Worm (Caenorhabditis elegans): ENCODE measurements around the gene K08D8.7.

K08D8.7 gene

DNA sequence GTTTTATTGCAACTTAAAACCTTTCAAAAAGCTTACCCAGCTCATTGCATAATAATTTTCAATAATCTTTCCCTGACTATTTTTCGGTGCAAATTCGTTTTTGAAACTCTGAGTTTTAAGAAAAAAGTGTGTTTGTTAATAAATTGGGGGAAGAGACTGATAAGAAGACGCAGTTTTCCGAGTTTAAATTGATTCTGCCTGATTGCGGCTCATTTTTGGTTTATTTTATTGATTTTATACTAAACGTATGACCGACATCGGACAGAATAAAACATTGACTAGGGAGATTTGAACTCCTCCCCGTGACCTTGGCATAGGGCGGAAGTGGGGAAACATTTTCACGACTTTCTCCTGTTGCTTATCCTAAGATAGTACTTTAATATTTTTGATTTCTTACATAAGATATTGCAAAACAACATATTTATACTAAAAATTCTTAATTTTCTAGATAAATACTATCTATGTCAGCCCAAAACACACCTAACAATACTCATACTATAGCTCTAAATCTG is at the start of gene K08D8.7:
K08D8.7 (plus strand) TSS at position 462 of the 512 bp plus-strand sequence.
- TF ChIP-seq ces-1 (GFP tag; optimal IDR thresholded peaks at IDR 0.05): no peak
- no peak for TF ChIP-seq nhr-237 (tag; optimal IDR thresholded peaks at IDR 0.05)
- TF ChIP-seq hlh-1 (tag; optimal IDR thresholded peaks at IDR 0.05): no peak

ce11 chrIV:12849030-12849560 is 47.5 kb upstream of the K08D8.7 start, which contains the start of gene srf-3:
Gene srf-3 (plus strand): TSS chrIV:12849510.
- TF ChIP-seq ceh-43 (GFP tag; optimal IDR thresholded peaks at IDR 0.05) (no peak), ces-1 (GFP tag; optimal IDR thresholded peaks at IDR 0.05) (peak; percentile 16), mab-5 (tag; optimal IDR thresholded peaks at IDR 0.05) (no peak)

- TF ChIP-seq mep-1 (tag; optimal IDR thresholded peaks at IDR 0.05) (no peak), M03D4.4 (tag; optimal IDR thresholded peaks at IDR 0.05) (no peak), unc-62 (GFP tag; optimal IDR thresholded peaks at IDR 0.05) (no peak), nhr-2 (tag; optimal IDR thresholded peaks at IDR 0.05) (peak; percentile 54), bed-3 (GFP tag; optimal IDR thresholded peaks at IDR 0.05) (no peak), hlh-1 (tag; optimal IDR thresholded peaks at IDR 0.05) (peak; percentile 89), unc-39 (tag; optimal IDR thresholded peaks at IDR 0.05) (no peak), unc-120 (tag; optimal IDR thresholded peaks at IDR 0.05; ENCODE audit: poor library complexity, severe bottlenecking) (no peak), lin-32 (GFP tag; optimal IDR thresholded peaks at IDR 0.05) (no peak), lin-13 (tag; optimal IDR thresholded peaks at IDR 0.05) (no peak), cnd-1 (tag; optimal IDR thresholded peaks at IDR 0.05) (peak; percentile 74), tbx-8 (GFP tag; optimal IDR thresholded peaks at IDR 0.05) (no peak), ham-2 (GFP tag; optimal IDR thresholded peaks at IDR 0.05) (no peak), nhr-76 (tag; optimal IDR thresholded peaks at IDR 0.05) (no peak), ztf-11 (tag; optimal IDR thresholded peaks at IDR 0.05) (no peak), ceh-39 (tag; optimal IDR thresholded peaks at IDR 0.05) (no peak)
Observed at ce11 chrIV:12854372-12855114, 42.1 kb upstream of the K08D8.7 start.

DNA sequence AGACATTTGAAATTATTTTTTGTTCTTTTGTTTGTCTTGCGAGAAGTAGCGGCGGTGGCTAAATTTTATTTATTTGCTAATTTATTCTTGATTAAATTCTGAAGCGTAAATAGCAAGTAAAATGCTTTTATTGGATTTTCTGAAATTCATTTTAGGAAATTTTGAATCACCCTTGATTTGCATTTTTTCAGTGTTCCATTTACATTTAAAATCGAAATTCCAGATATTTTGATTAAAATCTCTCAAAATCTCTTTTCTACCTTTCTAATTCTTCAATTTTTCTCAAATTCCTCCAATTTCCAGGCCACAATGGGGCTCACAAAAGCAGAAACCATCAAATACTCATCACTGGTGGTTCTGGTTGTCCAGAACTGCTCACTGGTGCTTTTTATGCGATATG is 41.4 kb upstream of the K08D8.7 start, which contains the start of gene nstp-5:
nstp-5 (plus strand) TSS at position 301 of the 400 bp plus-strand sequence.
- TF ChIP-seq ces-1 (GFP tag; optimal IDR thresholded peaks at IDR 0.05) (no peak), elt-1 (tag; optimal IDR thresholded peaks at IDR 0.05; ENCODE audit: borderline replicate concordance, insufficient read depth) (no peak)

ce11 chrIV:12859797-12860196 is 36.8 kb upstream of the K08D8.7 start, which contains the start of gene gcy-18:
Gene gcy-18 (plus strand): TSS chrIV:12860097.
- no peak for TF ChIP-seq zip-8 (tag; optimal IDR thresholded peaks at IDR 0.05)
- TF ChIP-seq pha-4 (tag; optimal IDR thresholded peaks at IDR 0.05): no peak
- no peak for TF ChIP-seq nhr-76 (tag; optimal IDR thresholded peaks at IDR 0.05)
- TF ChIP-seq tbx-8 (GFP tag; optimal IDR thresholded peaks at IDR 0.05): no peak
- TF ChIP-seq lin-32 (GFP tag; optimal IDR thresholded peaks at IDR 0.05): no peak
- no peak for TF ChIP-seq nhr-237 (tag; optimal IDR thresholded peaks at IDR 0.05)
- no peak for TF ChIP-seq mep-1 (tag; optimal IDR thresholded peaks at IDR 0.05)
- no peak for TF ChIP-seq nhr-12 (tag; optimal IDR thresholded peaks at IDR 0.05)
- TF ChIP-seq ztf-11 (tag; optimal IDR thresholded peaks at IDR 0.05): no peak
- TF ChIP-seq ces-1 (GFP tag; optimal IDR thresholded peaks at IDR 0.05): no peak

DNA sequence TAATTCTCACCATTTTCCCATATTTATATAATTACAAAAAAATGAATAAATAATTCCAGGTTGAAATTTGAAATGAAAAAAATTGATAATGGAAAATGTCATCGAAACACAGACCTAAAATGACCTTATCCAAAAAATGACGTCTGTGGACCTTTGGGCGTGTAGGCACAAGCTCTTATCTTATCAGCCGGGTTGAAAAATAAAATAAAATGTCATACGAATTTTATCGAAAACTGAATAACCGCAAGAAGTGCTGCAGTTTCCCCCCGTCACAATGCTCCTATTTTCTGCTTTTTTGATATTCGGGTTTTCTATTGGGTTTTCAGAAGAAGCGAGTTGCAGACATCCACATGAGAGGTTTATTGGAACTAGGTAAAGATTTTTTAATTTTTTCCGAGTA is 30.7 kb upstream of the K08D8.7 start, which contains the start of gene clec-186:
clec-186 (plus strand) TSS at position 226 of the 400 bp plus-strand sequence.
- TF ChIP-seq ceh-43 (GFP tag; optimal IDR thresholded peaks at IDR 0.05): no peak
- TF ChIP-seq unc-120 (tag; optimal IDR thresholded peaks at IDR 0.05; ENCODE audit: poor library complexity, severe bottlenecking): no peak
- no peak for TF ChIP-seq nhr-28 (tag; optimal IDR thresholded peaks at IDR 0.05)
- TF ChIP-seq tbx-8 (GFP tag; optimal IDR thresholded peaks at IDR 0.05): no peak
- TF ChIP-seq sptf-1 (tag; optimal IDR thresholded peaks at IDR 0.05): no peak
- TF ChIP-seq mep-1 (tag; optimal IDR thresholded peaks at IDR 0.05): no peak
- no peak for TF ChIP-seq ztf-11 (tag; optimal IDR thresholded peaks at IDR 0.05)
- TF ChIP-seq nhr-2 (tag; optimal IDR thresholded peaks at IDR 0.05): no peak
- no peak for TF ChIP-seq cnd-1 (tag; optimal IDR thresholded peaks at IDR 0.05)

All from whole organism, mixed stage, embryonic.